Fruit fly (Drosophila melanogaster) whole organism, embryonic: ENCODE results near the gene Nf-YC.

Source experiments
- Aef1 ChIP-seq: fragments of 200-800 bp; sonication (Bioruptor generic); IDR thresholded peaks from 3 replicates; pipeline ENCODE4 v1.3.6; 2022; ENCODE audit warnings: missing biosample characterization, missing genetic modification characterization
- CG12071 ChIP-seq: fragments of 200-800 bp; sonication (Bioruptor generic); optimal IDR thresholded peaks from 3 replicates; lab custom pipeline; 2018; ENCODE audit warnings: missing biosample characterization, mild to moderate bottlenecking, missing genetic modification characterization
- CG14667 ChIP-seq: fragments of 200-800 bp; sonication (Bioruptor generic); IDR thresholded peaks from 2 replicates; pipeline ENCODE4 v1.3.6; 2022; ENCODE audit warnings: missing biosample characterization, missing genetic modification characterization
- CG4360 ChIP-seq: fragments of 200-800 bp; sonication (Bioruptor generic); IDR thresholded peaks from 2 replicates; pipeline ENCODE4 v1.3.6; 2022; ENCODE audit warnings: missing biosample characterization, missing genetic modification characterization
- Dp ChIP-seq: fragments of 200-800 bp; sonication (Bioruptor generic); optimal IDR thresholded peaks from 2 replicates; lab custom pipeline; 2018; ENCODE audit warnings: missing biosample characterization, mild to moderate bottlenecking, missing genetic modification characterization, moderate library complexity
- Lpt ChIP-seq: fragments of >200 bp; optimal IDR thresholded peaks from 2 replicates; lab custom pipeline; 2018; ENCODE audit warnings: missing biosample characterization, missing genetic modification characterization
- dmrt99B ChIP-seq: fragments of 200-800 bp; sonication (Bioruptor generic); optimal IDR thresholded peaks from 2 replicates; lab custom pipeline; 2018; ENCODE audit warnings: missing biosample characterization, mild to moderate bottlenecking, missing genetic modification characterization, moderate library complexity
- insv ChIP-seq, 2 experiments: fragments of 200-800 bp; sonication (Bioruptor generic); optimal IDR thresholded peaks; 3 replicates each; lab custom pipeline; 2016 to 2018; ENCODE audit warnings: missing biosample characterization in 2 of 2, missing genetic modification characterization in 2 of 2

DNA sequence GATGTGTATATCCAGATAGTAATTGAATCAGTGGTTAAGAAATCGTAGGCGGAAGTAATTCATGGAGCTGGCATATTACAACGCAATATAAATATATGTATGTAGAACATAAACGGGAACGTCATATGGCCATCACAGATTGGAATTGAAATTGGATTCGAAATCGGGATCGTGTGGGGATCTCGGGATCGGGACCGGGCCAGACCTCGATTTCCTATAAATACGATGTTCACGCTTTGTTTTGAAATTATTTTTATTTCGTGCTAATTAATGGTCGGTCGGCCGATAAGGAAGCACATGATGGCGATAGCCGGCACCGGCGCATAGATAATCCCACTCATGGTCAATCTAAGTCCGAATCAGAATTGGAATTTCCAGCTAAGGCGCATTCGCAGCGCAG lies 44.4 kb downstream of the Nf-YC start:
- TF ChIP-seq CG4360 (GFP tag; lab: Robert Waterston, UW) (no peak), Dp (GFP tag; lab: Kevin White, UChicago) (no peak), CG14667 (no peak), CG12071 (GFP tag; lab: Kevin White, UChicago) (no peak), dmrt99B (no peak), Lpt (GFP tag; lab: Kevin White, UChicago) (no peak), insv (GFP tag; optimal IDR thresholded peaks at IDR 0.05; lab: Kevin White, UChicago) (no peak), Aef1 (no peak)
